Fruit fly (Drosophila melanogaster) whole organism, adult: ENCODE data around the gene mri.

Experiments used
- CG14711 ChIP-seq: fragments of 200-800 bp; sonication (Bioruptor generic); optimal IDR thresholded peaks from 2 replicates; lab custom pipeline; 2018; ENCODE audit warnings: missing biosample characterization, mild to moderate bottlenecking, missing genetic modification characterization, moderate library complexity
- CG7045 ChIP-seq: fragments of 200-800 bp; sonication (Bioruptor generic); optimal IDR thresholded peaks from 2 replicates; lab custom pipeline; 2017; ENCODE audit warnings: missing biosample characterization, mild to moderate bottlenecking, missing genetic modification characterization
- CG7101 ChIP-seq: fragments of 200-800 bp; sonication (Bioruptor generic); optimal IDR thresholded peaks from 2 replicates; lab custom pipeline; 2018; ENCODE audit warnings: missing biosample characterization, mild to moderate bottlenecking, missing genetic modification characterization, moderate library complexity
- Crg-1 ChIP-seq: fragments of 200-800 bp; sonication (Bioruptor generic); optimal IDR thresholded peaks from 2 replicates; lab custom pipeline; 2016; ENCODE audit warnings: missing biosample characterization, missing genetic modification characterization
- Hr96 ChIP-seq: fragments of 200-800 bp; sonication (Bioruptor generic); optimal IDR thresholded peaks from 2 replicates; lab custom pipeline; 2016; ENCODE audit warnings: missing biosample characterization, missing genetic modification characterization
- Mnt ChIP-seq: fragments of 200-800 bp; sonication (Bioruptor generic); optimal IDR thresholded peaks from 2 replicates; lab custom pipeline; 2016; ENCODE audit warnings: missing biosample characterization, mild to moderate bottlenecking, missing genetic modification characterization
- bab1 ChIP-seq: fragments of 200-800 bp; sonication (Bioruptor generic); optimal IDR thresholded peaks from 3 replicates; lab custom pipeline; 2019; ENCODE audit warnings: missing biosample characterization, mild to moderate bottlenecking, missing genetic modification characterization, moderate library complexity
- cic ChIP-seq: fragments of 200-800 bp; sonication (Bioruptor generic); optimal IDR thresholded peaks from 2 replicates; lab custom pipeline; 2017; ENCODE audit warnings: missing biosample characterization, mild to moderate bottlenecking, missing genetic modification characterization, moderate library complexity
- kay ChIP-seq: fragments of 200-800 bp; sonication (Bioruptor generic); peaks from one replicate; lab custom pipeline; 2016; ENCODE audit warnings: missing biosample characterization, missing genetic modification characterization, borderline replicate concordance
- tj ChIP-seq: fragments of 200-800 bp; sonication (Bioruptor generic); optimal IDR thresholded peaks from 3 replicates; lab custom pipeline; 2017; ENCODE audit warnings: missing biosample characterization, mild to moderate bottlenecking, missing genetic modification characterization, moderate library complexity

dm6 chr3L:232267-232666 lies 32.3 kb downstream of the mri start, which contains the start of gene CG34454:
- TF ChIP-seq Hr96 (no peak), bab1 (no peak), tj (no peak), cic (GFP tag; lab: Kevin White, UChicago) (no peak), CG14711 (tag; lab: Kevin White, UChicago) (no peak), CG7045 (GFP tag; lab: Kevin White, UChicago) (no peak), CG7101 (tag; lab: Kevin White, UChicago) (no peak), Crg-1 (GFP tag; lab: Kevin White, UChicago) (no peak), Mnt (no peak), kay (GFP tag; lab: Kevin White, UChicago) (no peak)
